Fruit fly (Drosophila melanogaster): Measurements from ENCODE around the gene Cpr97Eb.

The Cpr97Eb gene

dm6 chr3R:27076618-27077017, 14.3 kb downstream of the Cpr97Eb start (continued):
- TF ChIP-seq CG1602 (GFP tag; optimal IDR thresholded peaks at IDR 0.05) = no peak
- peak; percentile 94 for TF ChIP-seq Blimp-1 (GFP tag; optimal IDR thresholded peaks at IDR 0.05)
- peak; percentile 79 for TF ChIP-seq vvl (GFP tag; IDR thresholded peaks at IDR 0.05)
- no peak for TF ChIP-seq Hsf (GFP tag; optimal IDR thresholded peaks at IDR 0.05)
- peak; percentile 28 for TF ChIP-seq pros (GFP tag; optimal IDR thresholded peaks at IDR 0.05)
- TF ChIP-seq ac (GFP tag; optimal IDR thresholded peaks at IDR 0.05) = no peak
- no peak for TF ChIP-seq kah (GFP tag; optimal IDR thresholded peaks at IDR 0.05)
- TF ChIP-seq CG17802 (tag; optimal IDR thresholded peaks at IDR 0.05) = no peak
- no peak for TF ChIP-seq CG13894 (tag; optimal IDR thresholded peaks at IDR 0.05)
- no peak for TF ChIP-seq CG14860 (GFP tag; IDR thresholded peaks at IDR 0.05; ENCODE audit: partially characterized antibody)
- TF ChIP-seq chinmo (GFP tag; IDR thresholded peaks at IDR 0.05; ENCODE audit: partially characterized antibody) = no peak
- no peak for TF ChIP-seq CG2129 (GFP tag; IDR thresholded peaks at IDR 0.05; ENCODE audit: partially characterized antibody)
- no peak for TF ChIP-seq Ptx1 (GFP tag; IDR thresholded peaks at IDR 0.05)
- TF ChIP-seq Ravus (GFP tag; IDR thresholded peaks at IDR 0.05) = no peak
- no peak for TF ChIP-seq CG12744 (GFP tag; optimal IDR thresholded peaks at IDR 0.05)
- no peak for TF ChIP-seq CG12236 (GFP tag; optimal IDR thresholded peaks at IDR 0.05)
- no peak for TF ChIP-seq Doc2 (GFP tag; IDR thresholded peaks at IDR 0.05)
- TF ChIP-seq CG2678 (tag; optimal IDR thresholded peaks at IDR 0.05) = no peak
- no peak for TF ChIP-seq fu2 (GFP tag; optimal IDR thresholded peaks at IDR 0.05)
- TF ChIP-seq CG11398 (GFP tag; optimal IDR thresholded peaks at IDR 0.05) = no peak
- TF ChIP-seq amos (GFP tag; IDR thresholded peaks at IDR 0.05; ENCODE audit: partially characterized antibody) = no peak

dm6 chr3R:27075694-27076093, 15.2 kb downstream of the Cpr97Eb start, which contains the start of gene CG14257:
Gene CG14257 (plus strand): TSS chr3R:27075870.
- TF ChIP-seq ranshi (GFP tag; IDR thresholded peaks at IDR 0.05) (no peak), sens (GFP tag) (peak; percentile 44), CG3163 (GFP tag; optimal IDR thresholded peaks at IDR 0.05) (peak; percentile 86), CG18619 (GFP tag; optimal IDR thresholded peaks at IDR 0.05) (no peak), oc (tag; optimal IDR thresholded peaks at IDR 0.05) (no peak), Trl (optimal IDR thresholded peaks at IDR 0.05) (peak in 1 of 2 experiments; percentile 49), Trl (GFP tag; optimal IDR thresholded peaks at IDR 0.05) (no peak), Blimp-1 (GFP tag; optimal IDR thresholded peaks at IDR 0.05) (peak; percentile 57), CG8290 (GFP tag; optimal IDR thresholded peaks at IDR 0.05) (no peak), CG8290 (tag; optimal IDR thresholded peaks at IDR 0.05) (no peak), CG9437 (GFP tag; optimal IDR thresholded peaks at IDR 0.05) (no peak), CG34422 (GFP tag; IDR thresholded peaks at IDR 0.05) (no peak), dan (GFP tag; IDR thresholded peaks at IDR 0.05) (no peak), Nf-YC (tag; optimal IDR thresholded peaks at IDR 0.05) (no peak), CG4854 (GFP tag; optimal IDR thresholded peaks at IDR 0.05) (no peak), ems (GFP tag; optimal IDR thresholded peaks at IDR 0.05) (no peak), unpg (GFP tag; optimal IDR thresholded peaks at IDR 0.05) (no peak), z (GFP tag; IDR thresholded peaks at IDR 0.05) (peak; percentile 73; the same call in 2 of the 3 replicates), Kr (GFP tag; optimal IDR thresholded peaks at IDR 0.05) (no peak)

dm6 chr3R:27070906-27071498, 19.9 kb downstream of the Cpr97Eb start:
- TF ChIP-seq CG3726 (GFP tag; IDR thresholded peaks at IDR 0.05) (no peak), CG17829 (tag; optimal IDR thresholded peaks at IDR 0.05) (no peak), CG10147 (GFP tag; optimal IDR thresholded peaks at IDR 0.05) (no peak), CG14860 (GFP tag; IDR thresholded peaks at IDR 0.05; ENCODE audit: partially characterized antibody) (no peak), fd102C (GFP tag; optimal IDR thresholded peaks at IDR 0.05) (no peak), CG10366 (GFP tag; IDR thresholded peaks at IDR 0.05) (peak; percentile 30; the same call in 1 of the 2 replicates), Bgb (GFP tag; IDR thresholded peaks at IDR 0.05; ENCODE audit: partially characterized antibody) (no peak), pan (optimal IDR thresholded peaks at IDR 0.05) (no peak), pan (GFP tag; optimal IDR thresholded peaks at IDR 0.05 in 1 of 2, IDR thresholded peaks at IDR 0.05 in 1 of 2) (peak in 1 of 2 experiments; percentile 31), exex (tag; optimal IDR thresholded peaks at IDR 0.05) (no peak), tx (GFP tag; optimal IDR thresholded peaks at IDR 0.05) (no peak), CG7357 (GFP tag; IDR thresholded peaks at IDR 0.05) (peak; percentile 49; the same call in 2 of the 3 replicates), HHEX (GFP tag; optimal IDR thresholded peaks at IDR 0.05) (peak; percentile 31)
